Fruit fly (Drosophila melanogaster) whole organism, adult: ENCODE data around the gene CG4017.
A peak's percentile ranks its signal among the peaks of the same experiment; 100 is the strongest.

Source experiments
- CG12768 ChIP-seq: fragments of 200-800 bp; sonication (Bioruptor generic); optimal IDR thresholded peaks from 2 replicates; lab custom pipeline; 2017; ENCODE audit warnings: missing biosample characterization, missing genetic modification characterization, mild to moderate bottlenecking, moderate library complexity, missing genetic modification reagents
- CG1620 ChIP-seq: fragments of 200-800 bp; sonication (Bioruptor generic); optimal IDR thresholded peaks from 2 replicates; lab custom pipeline; 2016; ENCODE audit warnings: missing biosample characterization, missing genetic modification characterization
- CG7045 ChIP-seq: fragments of 200-800 bp; sonication (Bioruptor generic); optimal IDR thresholded peaks from 2 replicates; lab custom pipeline; 2017; ENCODE audit warnings: missing biosample characterization, mild to moderate bottlenecking, missing genetic modification characterization
- CG7101 ChIP-seq: fragments of 200-800 bp; sonication (Bioruptor generic); optimal IDR thresholded peaks from 2 replicates; lab custom pipeline; 2018; ENCODE audit warnings: missing biosample characterization, mild to moderate bottlenecking, missing genetic modification characterization, moderate library complexity
- Clk ChIP-seq: fragments of 200-800 bp; sonication (Bioruptor generic); optimal IDR thresholded peaks from 2 replicates; lab custom pipeline; 2017; ENCODE audit warnings: missing biosample characterization, missing genetic modification characterization
- Crg-1 ChIP-seq: fragments of 200-800 bp; sonication (Bioruptor generic); optimal IDR thresholded peaks from 2 replicates; lab custom pipeline; 2016; ENCODE audit warnings: missing biosample characterization, missing genetic modification characterization
- Hr96 ChIP-seq: fragments of 200-800 bp; sonication (Bioruptor generic); optimal IDR thresholded peaks from 2 replicates; lab custom pipeline; 2016; ENCODE audit warnings: missing biosample characterization, missing genetic modification characterization
- bab1 ChIP-seq: fragments of 200-800 bp; sonication (Bioruptor generic); optimal IDR thresholded peaks from 3 replicates; lab custom pipeline; 2019; ENCODE audit warnings: missing biosample characterization, mild to moderate bottlenecking, missing genetic modification characterization, moderate library complexity
- cnc ChIP-seq, 2 experiments: fragments of >200 bp; optimal IDR thresholded peaks; 2 replicates each; lab custom pipeline; 2017
- kay ChIP-seq: fragments of 200-800 bp; sonication (Bioruptor generic); peaks from one replicate; lab custom pipeline; 2016; ENCODE audit warnings: missing biosample characterization, missing genetic modification characterization, borderline replicate concordance
- ovo ChIP-seq: fragments of 200-800 bp; sonication (Bioruptor generic); optimal IDR thresholded peaks from 2 replicates; lab custom pipeline; 2016; ENCODE audit warnings: missing biosample characterization, missing genetic modification characterization
- pad ChIP-seq: fragments of 200-800 bp; sonication (Bioruptor generic); optimal IDR thresholded peaks from 3 replicates; lab custom pipeline; 2017; ENCODE audit warnings: missing biosample characterization, missing genetic modification characterization, mild to moderate bottlenecking, moderate library complexity, missing genetic modification reagents
- tj ChIP-seq: fragments of 200-800 bp; sonication (Bioruptor generic); optimal IDR thresholded peaks from 3 replicates; lab custom pipeline; 2017; ENCODE audit warnings: missing biosample characterization, mild to moderate bottlenecking, missing genetic modification characterization, moderate library complexity
- toe ChIP-seq: fragments of 200-800 bp; sonication (Bioruptor generic); optimal IDR thresholded peaks from 2 replicates; lab custom pipeline; 2016; ENCODE audit warnings: missing biosample characterization, missing genetic modification characterization

- TF ChIP-seq CG1620 (no peak), CG12768 (GFP tag; lab: Kevin White, UChicago) (no peak), ovo (peak; percentile 8), CG7101 (tag; lab: Kevin White, UChicago) (peak; percentile 55), kay (GFP tag; lab: Kevin White, UChicago) (no peak), toe (GFP tag; lab: Kevin White, UChicago) (peak; percentile 73), Clk (GFP tag; lab: Kevin White, UChicago) (peak; percentile 41), cnc (optimal IDR thresholded peaks at IDR 0.05; lab: Kevin White, UChicago) (no peak), bab1 (GFP tag; lab: Kevin White, UChicago) (peak; percentile 46), Crg-1 (no peak), CG7045 (GFP tag; lab: Kevin White, UChicago) (peak; percentile 21), pad (GFP tag; lab: Kevin White, UChicago) (no peak), tj (GFP tag; lab: Kevin White, UChicago) (no peak), Hr96 (peak; percentile 73)
Observed at dm6 chr2L:9758856-9759255, 8.0 kb upstream of the CG4017 start.
